Fruit fly (Drosophila melanogaster) whole organism, embryonic: ENCODE data around the gene CG7695.
A peak's percentile ranks its signal among the peaks of the same experiment; 100 is the strongest.

ENCODE experiments used
- Ada2b ChIP-seq: fragments of 200-800 bp; sonication (Bioruptor generic); IDR thresholded peaks from 2 replicates; pipeline ENCODE4 v1.3.6; 2022; ENCODE audit warnings: missing biosample characterization, missing genetic modification characterization
- Atf3 ChIP-seq: fragments of 200-800 bp; sonication (Bioruptor generic); optimal IDR thresholded peaks from 3 replicates; lab custom pipeline; 2016; ENCODE audit warnings: missing biosample characterization, missing genetic modification characterization
- CG10147 ChIP-seq: fragments of 200-800 bp; sonication (Bioruptor generic); optimal IDR thresholded peaks from 2 replicates; lab custom pipeline; 2019; ENCODE audit warnings: missing biosample characterization, mild to moderate bottlenecking, missing genetic modification characterization, moderate library complexity
- CG10321 ChIP-seq: fragments of 200-800 bp; sonication (Bioruptor generic); IDR thresholded peaks from 2 replicates; pipeline ENCODE4 v1.3.6; 2022; ENCODE audit warnings: missing biosample characterization, missing genetic modification characterization
- CG10431 ChIP-seq: fragments of 200-800 bp; sonication (Bioruptor generic); optimal IDR thresholded peaks from 3 replicates; lab custom pipeline; 2018; ENCODE audit warnings: missing biosample characterization, mild to moderate bottlenecking, missing genetic modification characterization
- CG11093 ChIP-seq: fragments of 200-800 bp; sonication (Bioruptor generic); IDR thresholded peaks from 3 replicates; pipeline ENCODE4 v1.3.6; 2022; ENCODE audit warnings: missing biosample characterization, missing genetic modification characterization
- CG12391 ChIP-seq: fragments of 200-800 bp; sonication (Bioruptor generic); optimal IDR thresholded peaks from 3 replicates; lab custom pipeline; 2018; ENCODE audit warnings: missing biosample characterization, mild to moderate bottlenecking, missing genetic modification characterization, moderate library complexity
- CG16813 ChIP-seq: fragments of 200-800 bp; sonication (Bioruptor generic); IDR thresholded peaks from 3 replicates; pipeline ENCODE4 v1.3.6; 2022; ENCODE audit warnings: missing biosample characterization, missing genetic modification characterization; ENCODE audit not compliant: partially characterized antibody
- CG17359 ChIP-seq: fragments of 200-800 bp; sonication (Bioruptor generic); optimal IDR thresholded peaks from 3 replicates; lab custom pipeline; 2018; ENCODE audit warnings: missing biosample characterization, mild to moderate bottlenecking, missing genetic modification characterization, moderate library complexity
- CG30431 ChIP-seq: fragments of 200-800 bp; sonication (Bioruptor generic); optimal IDR thresholded peaks from 2 replicates; lab custom pipeline; 2017; ENCODE audit warnings: missing biosample characterization, missing genetic modification characterization
- CG31365 ChIP-seq: fragments of 200-800 bp; sonication (Bioruptor generic); optimal IDR thresholded peaks from 2 replicates; lab custom pipeline; 2018; ENCODE audit warnings: missing biosample characterization, mild to moderate bottlenecking, missing genetic modification characterization
- CG32772 ChIP-seq: fragments of 200-800 bp; sonication (Bioruptor generic); IDR thresholded peaks from 2 replicates; pipeline ENCODE4 v1.3.6; 2022; ENCODE audit warnings: missing biosample characterization, missing genetic modification characterization
- CG3726 ChIP-seq: fragments of 200-800 bp; sonication (Bioruptor generic); IDR thresholded peaks from 3 replicates; pipeline ENCODE4, ENCODE4 v1.3.6; 2022; ENCODE audit warnings: missing biosample characterization, missing genetic modification characterization
- CG3847 ChIP-seq: fragments of 200-800 bp; sonication (Bioruptor generic); IDR thresholded peaks from 2 replicates; pipeline ENCODE4 v1.3.6; 2022; ENCODE audit warnings: missing biosample characterization, missing genetic modification characterization
- CG6654 ChIP-seq: fragments of 200-800 bp; sonication (Bioruptor generic); optimal IDR thresholded peaks from 2 replicates; lab custom pipeline; 2017; ENCODE audit warnings: missing biosample characterization, mild to moderate bottlenecking, missing genetic modification characterization
- CG6683 ChIP-seq: fragments of 200-800 bp; sonication (Bioruptor generic); optimal IDR thresholded peaks from 2 replicates; lab custom pipeline; 2017; ENCODE audit warnings: missing biosample characterization, mild to moderate bottlenecking, missing genetic modification characterization, missing genetic modification reagents
- CG6791 ChIP-seq: fragments of 200-800 bp; sonication (Bioruptor generic); IDR thresholded peaks from 3 replicates; pipeline ENCODE4 v1.3.6; 2022; ENCODE audit warnings: missing biosample characterization, missing genetic modification characterization; ENCODE audit not compliant: partially characterized antibody
- CG7786 ChIP-seq: fragments of 200-800 bp; sonication (Bioruptor generic); optimal IDR thresholded peaks from 2 replicates; lab custom pipeline; 2016; ENCODE audit warnings: missing biosample characterization, missing genetic modification characterization
- CG7839 ChIP-seq: fragments of 200-800 bp; sonication (Bioruptor generic); optimal IDR thresholded peaks from 3 replicates; lab custom pipeline; 2018; ENCODE audit warnings: missing biosample characterization, mild to moderate bottlenecking, missing genetic modification characterization, moderate library complexity
- CG8290 ChIP-seq, 3 experiments: fragments of 200-800 bp; sonication (Bioruptor generic); optimal IDR thresholded peaks; 2 replicates each; lab custom pipeline; 2016 to 2019; ENCODE audit warnings: missing biosample characterization in 3 of 3, missing genetic modification characterization in 3 of 3, mild to moderate bottlenecking in 2 of 3, moderate library complexity in 1 of 3
- CG9797 ChIP-seq: fragments of 200-800 bp; sonication (Bioruptor generic); optimal IDR thresholded peaks from 3 replicates; lab custom pipeline; 2018; ENCODE audit warnings: missing biosample characterization, mild to moderate bottlenecking, missing genetic modification characterization
- CHES-1-like ChIP-seq: fragments of 200-800 bp; sonication (Bioruptor generic); optimal IDR thresholded peaks from 2 replicates; lab custom pipeline; 2016; ENCODE audit warnings: missing biosample characterization, missing genetic modification characterization
- Dfd ChIP-seq, 2 experiments: fragments of >200 bp; optimal IDR thresholded peaks; 2 replicates each; lab custom pipeline; 2017; ENCODE audit warnings: missing biosample characterization in 2 of 2, missing genetic modification characterization in 2 of 2
- Dip3 ChIP-seq: fragments of 200-800 bp; sonication (Bioruptor generic); optimal IDR thresholded peaks from 3 replicates; lab custom pipeline; 2016; ENCODE audit warnings: missing biosample characterization, missing genetic modification characterization
- Dll ChIP-seq: fragments of 200-800 bp; sonication (Bioruptor generic); IDR thresholded peaks from 4 replicates; pipeline ENCODE4 v1.3.6; 2022; ENCODE audit warnings: missing biosample characterization, missing genetic modification characterization; ENCODE audit not compliant: partially characterized antibody
- Eip74EF ChIP-seq, 2 experiments: fragments of 200-800 bp in 1 of 2; fragments of >200 bp in 1 of 2; sonication (Bioruptor generic) in 1 of 2; optimal IDR thresholded peaks; 2 replicates each; lab custom pipeline; 2017 to 2019; ENCODE audit warnings: missing biosample characterization in 2 of 2, missing genetic modification characterization in 2 of 2, mild to moderate bottlenecking in 1 of 2, moderate library complexity in 1 of 2
- Ets65A ChIP-seq: fragments of 200-800 bp; sonication (Bioruptor generic); peaks from one replicate; lab custom pipeline; 2016; ENCODE audit warnings: missing biosample characterization, missing genetic modification characterization
- GATAe ChIP-seq: fragments of 200-800 bp; sonication (Bioruptor generic); conservative IDR thresholded peaks from 2 replicates; pipeline ENCODE4 v1.3.6; 2022; ENCODE audit warnings: missing biosample characterization, missing genetic modification characterization
- H2.0 ChIP-seq: fragments of 200-800 bp; sonication (Bioruptor generic); IDR thresholded peaks from 2 replicates; pipeline ENCODE4 v1.3.6; 2022; ENCODE audit warnings: missing biosample characterization, missing genetic modification characterization
- Hr39 ChIP-seq: fragments of >200 bp; optimal IDR thresholded peaks from 2 replicates; lab custom pipeline; 2017
- Hr51 ChIP-seq, 2 experiments: fragments of 200-800 bp; sonication (Bioruptor generic); optimal IDR thresholded peaks; 2 replicates in 1 of 2; 3 replicates in 1 of 2; lab custom pipeline; 2016 to 2018; ENCODE audit warnings: missing biosample characterization in 2 of 2, missing genetic modification characterization in 2 of 2, mild to moderate bottlenecking in 1 of 2, moderate library complexity in 1 of 2
- Lim3 ChIP-seq: fragments of 200-800 bp; sonication (Bioruptor generic); IDR thresholded peaks from 2 replicates; pipeline ENCODE4 v1.3.6; 2022; ENCODE audit warnings: missing biosample characterization, missing genetic modification characterization
- Neu2 ChIP-seq: fragments of 200-800 bp; sonication (Bioruptor generic); optimal IDR thresholded peaks from 3 replicates; lab custom pipeline; 2016; ENCODE audit warnings: missing biosample characterization, missing genetic modification characterization, borderline replicate concordance
- Nf-YC ChIP-seq: fragments of 200-800 bp; optimal IDR thresholded peaks from 3 replicates; lab custom pipeline; 2019; ENCODE audit warnings: missing biosample characterization, mild to moderate bottlenecking, missing genetic modification characterization, moderate library complexity
- NfI ChIP-seq: fragments of 200-800 bp; sonication (Bioruptor generic); optimal IDR thresholded peaks from 3 replicates; lab custom pipeline; 2018; ENCODE audit warnings: missing biosample characterization, mild to moderate bottlenecking, missing genetic modification characterization, moderate library complexity
- Six4 ChIP-seq: fragments of 200-800 bp; sonication (Bioruptor generic); optimal IDR thresholded peaks from 2 replicates; lab custom pipeline; 2016; ENCODE audit warnings: missing biosample characterization, missing genetic modification characterization
- bigmax ChIP-seq: fragments of 200-800 bp; sonication (Bioruptor generic); optimal IDR thresholded peaks from 2 replicates; lab custom pipeline; 2018; ENCODE audit warnings: missing biosample characterization, mild to moderate bottlenecking, missing genetic modification characterization
- chif ChIP-seq, 2 experiments: fragments of 200-800 bp; sonication (Bioruptor generic); optimal IDR thresholded peaks; 3 replicates each; lab custom pipeline; 2016; ENCODE audit warnings: missing biosample characterization in 2 of 2, missing genetic modification characterization in 2 of 2
- fd102C ChIP-seq: fragments of 200-800 bp; sonication (Bioruptor generic); optimal IDR thresholded peaks from 2 replicates; lab custom pipeline; 2018; ENCODE audit warnings: missing biosample characterization, mild to moderate bottlenecking, missing genetic modification characterization, moderate library complexity
- fd64A ChIP-seq: fragments of 200-800 bp; sonication (Bioruptor generic); optimal IDR thresholded peaks from 3 replicates; lab custom pipeline; 2018; ENCODE audit warnings: missing biosample characterization, mild to moderate bottlenecking, missing genetic modification characterization
- gro ChIP-seq: fragments of 200-800 bp; sonication (Bioruptor generic); optimal IDR thresholded peaks from 2 replicates; lab custom pipeline; 2016; ENCODE audit warnings: missing biosample characterization, missing genetic modification characterization
- lov ChIP-seq, 2 experiments: fragments of 200-800 bp in 1 of 2; fragments of >200 bp in 1 of 2; sonication (Bioruptor generic) in 1 of 2; IDR thresholded peaks in 1 of 2; optimal IDR thresholded peaks in 1 of 2; 2 replicates in 1 of 2; 3 replicates in 1 of 2; pipeline versions ENCODE4 v1.3.6 to Lab custom; 2017 to 2022; ENCODE audit warnings: missing biosample characterization in 1 of 2, missing genetic modification characterization in 1 of 2
- mam ChIP-seq: fragments of 200-800 bp; sonication (Bioruptor generic); optimal IDR thresholded peaks from 3 replicates; lab custom pipeline; 2016; ENCODE audit warnings: missing biosample characterization, missing genetic modification characterization
- oc ChIP-seq: fragments of 200-800 bp; sonication (Bioruptor generic); optimal IDR thresholded peaks from 2 replicates; lab custom pipeline; 2018; ENCODE audit warnings: missing biosample characterization, mild to moderate bottlenecking, missing genetic modification characterization, moderate library complexity
- repo ChIP-seq: fragments of 200-800 bp; sonication (Bioruptor generic); optimal IDR thresholded peaks from 2 replicates; lab custom pipeline; 2016; ENCODE audit warnings: missing biosample characterization, missing genetic modification characterization
- ro ChIP-seq: fragments of 200-800 bp; sonication (Bioruptor generic); IDR thresholded peaks from 2 replicates; pipeline ENCODE4 v1.3.6; 2022; ENCODE audit warnings: missing biosample characterization, missing genetic modification characterization
- run ChIP-seq: fragments of 200-800 bp; sonication (Bioruptor generic); optimal IDR thresholded peaks from 3 replicates; lab custom pipeline; 2018; ENCODE audit warnings: missing biosample characterization, mild to moderate bottlenecking, missing genetic modification characterization
- sens-2 ChIP-seq: fragments of 200-800 bp; sonication (Bioruptor generic); IDR thresholded peaks from 2 replicates; pipeline ENCODE4 v1.3.6; 2022; ENCODE audit warnings: missing biosample characterization, missing genetic modification characterization
- slou ChIP-seq: fragments of 200-800 bp; sonication (Bioruptor generic); optimal IDR thresholded peaks from 3 replicates; lab custom pipeline; 2016; ENCODE audit warnings: missing biosample characterization, missing genetic modification characterization
- sob ChIP-seq: fragments of 200-800 bp; sonication (Bioruptor generic); IDR thresholded peaks from 2 replicates; pipeline ENCODE4 v1.3.6; 2022; ENCODE audit warnings: missing biosample characterization, missing genetic modification characterization
- sug ChIP-seq: fragments of 200-800 bp; optimal IDR thresholded peaks from 2 replicates; lab custom pipeline; 2019; ENCODE audit warnings: missing biosample characterization, mild to moderate bottlenecking, missing genetic modification characterization, moderate library complexity

Gene CG7695

dm6 chr3R:18663525-18663924 is 46.2 kb upstream of the CG7695 start, which contains the start of the genes Cpsf73 and Gos28 (continued):
- no peak for TF ChIP-seq H2.0
- no peak for TF ChIP-seq CG6654 (GFP tag; lab: Kevin White, UChicago)
- TF ChIP-seq slou, result no peak
- no peak for TF ChIP-seq bigmax (GFP tag; lab: Kevin White, UChicago)
- TF ChIP-seq Dip3 (GFP tag; lab: Kevin White, UChicago), result no peak
- TF ChIP-seq CG31365 (tag; lab: Kevin White, UChicago), result no peak
- TF ChIP-seq NfI (GFP tag; lab: Kevin White, UChicago), result peak; percentile 6
- no peak for TF ChIP-seq repo (GFP tag; lab: Kevin White, UChicago)
- TF ChIP-seq Atf3, result no peak
- no peak for TF ChIP-seq Hr39 (lab: Kevin White, UChicago)
- TF ChIP-seq mam (GFP tag; lab: Kevin White, UChicago), result no peak
- TF ChIP-seq CG6791 (GFP tag; lab: Robert Waterston, UW), result no peak
- TF ChIP-seq Dfd (GFP tag; optimal IDR thresholded peaks at IDR 0.05; lab: Kevin White, UChicago), result no peak
- TF ChIP-seq CG3726, result no peak
- peak; percentile 49 for TF ChIP-seq CG12391 (tag; lab: Kevin White, UChicago)
- peak; percentile 5 for TF ChIP-seq CG17359 (tag; lab: Kevin White, UChicago)
- no peak for TF ChIP-seq GATAe (GFP tag; lab: Robert Waterston, UW)
- TF ChIP-seq CG10321 (GFP tag; lab: Robert Waterston, UW), result no peak
- peak; percentile 62 for TF ChIP-seq CG3847
- TF ChIP-seq gro, result no peak
- no peak for TF ChIP-seq Six4 (GFP tag; lab: Kevin White, UChicago)
- no peak for TF ChIP-seq Lim3 (GFP tag; lab: Robert Waterston, UW)
- no peak for TF ChIP-seq Eip74EF (GFP tag; optimal IDR thresholded peaks at IDR 0.05; lab: Kevin White, UChicago)
- no peak for TF ChIP-seq ro
- no peak for TF ChIP-seq Ada2b (GFP tag; lab: Robert Waterston, UW)
- TF ChIP-seq fd64A (GFP tag; lab: Kevin White, UChicago), result no peak
- TF ChIP-seq sob (GFP tag; lab: Robert Waterston, UW), result no peak
- TF ChIP-seq CG9797, result peak; percentile 85
- peak; percentile 61 for TF ChIP-seq CHES-1-like
- peak; percentile 50 for TF ChIP-seq CG16813
- no peak for TF ChIP-seq run (tag; lab: Kevin White, UChicago)
- TF ChIP-seq Ets65A (GFP tag; lab: Kevin White, UChicago), result no peak
- TF ChIP-seq chif (GFP tag; optimal IDR thresholded peaks at IDR 0.05; lab: Kevin White, UChicago), result peak in 1 of 2 experiments; percentile 42
- TF ChIP-seq sug, result no peak
- TF ChIP-seq Nf-YC (tag; lab: Kevin White, UChicago), result peak; percentile 19
- TF ChIP-seq CG10147 (GFP tag; lab: Kevin White, UChicago), result peak; percentile 13
- TF ChIP-seq CG11093 (GFP tag; lab: Robert Waterston, UW), result no peak
- TF ChIP-seq CG32772 (GFP tag; lab: Robert Waterston, UW), result no peak
- no peak for TF ChIP-seq CG7839
- no peak for TF ChIP-seq CG6683
- no peak for TF ChIP-seq CG8290 (GFP tag; optimal IDR thresholded peaks at IDR 0.05; lab: Kevin White, UChicago)
- no peak for TF ChIP-seq CG8290 (tag; optimal IDR thresholded peaks at IDR 0.05; lab: Kevin White, UChicago)
- no peak for TF ChIP-seq fd102C (GFP tag; lab: Kevin White, UChicago)
- no peak for TF ChIP-seq CG10431
- TF ChIP-seq sens-2 (GFP tag; lab: Robert Waterston, UW), result no peak
- peak; percentile 60; the same call in 1 of the 4 replicates for TF ChIP-seq Dll (GFP tag; lab: Robert Waterston, UW)
- TF ChIP-seq Hr51 (GFP tag; optimal IDR thresholded peaks at IDR 0.05; lab: Kevin White, UChicago), result no peak
- TF ChIP-seq CG30431 (GFP tag; lab: Kevin White, UChicago), result no peak
- no peak for TF ChIP-seq Neu2 (GFP tag; lab: Kevin White, UChicago)
- TF ChIP-seq CG7786 (GFP tag; lab: Kevin White, UChicago), result peak; percentile 3
- TF ChIP-seq lov (optimal IDR thresholded peaks at IDR 0.05; lab: Kevin White, UChicago), result no peak
- TF ChIP-seq lov (GFP tag; IDR thresholded peaks at IDR 0.05; lab: Robert Waterston, UW), result no peak
- TF ChIP-seq oc (tag; lab: Kevin White, UChicago), result no peak
